Fruit fly (Drosophila melanogaster) whole organism, embryonic: Measurements from ENCODE around the gene CG33110.

Experiments used
- BEAF-32 ChIP-seq: fragments of 200-800 bp; sonication (Bioruptor generic); optimal IDR thresholded peaks from 3 replicates; lab custom pipeline; 2017; ENCODE audit warnings: missing biosample characterization, missing genetic modification characterization, mild to moderate bottlenecking, moderate library complexity, missing genetic modification reagents
- CG10462 ChIP-seq: fragments of 200-800 bp; sonication (Bioruptor generic); optimal IDR thresholded peaks from 2 replicates; lab custom pipeline; 2016; ENCODE audit warnings: missing biosample characterization, missing genetic modification characterization
- CG11696 ChIP-seq: fragments of 200-800 bp; sonication (Bioruptor generic); IDR thresholded peaks from 2 replicates; pipeline ENCODE4 v1.3.6; 2022; ENCODE audit warnings: missing biosample characterization, missing genetic modification characterization
- CG12299 ChIP-seq: fragments of 200-800 bp; sonication (Bioruptor generic); optimal IDR thresholded peaks from 2 replicates; lab custom pipeline; 2018; ENCODE audit warnings: missing biosample characterization, mild to moderate bottlenecking, missing genetic modification characterization
- CG13624 ChIP-seq: fragments of 200-800 bp; sonication (Bioruptor generic); optimal IDR thresholded peaks from 2 replicates; lab custom pipeline; 2016; ENCODE audit warnings: missing biosample characterization, missing genetic modification characterization
- CG14441 ChIP-seq: fragments of 200-800 bp; sonication (Bioruptor generic); IDR thresholded peaks from 2 replicates; pipeline ENCODE4 v1.3.6; 2022; ENCODE audit warnings: missing biosample characterization, missing genetic modification characterization
- CG1647 ChIP-seq: fragments of 200-800 bp; sonication (Bioruptor generic); optimal IDR thresholded peaks from 3 replicates; lab custom pipeline; 2016; ENCODE audit warnings: missing biosample characterization, missing genetic modification characterization
- CG16863 ChIP-seq: fragments of 200-800 bp; sonication (Bioruptor generic); optimal IDR thresholded peaks from 3 replicates; lab custom pipeline; 2016; ENCODE audit warnings: missing biosample characterization, missing genetic modification characterization
- CG30431 ChIP-seq: fragments of 200-800 bp; sonication (Bioruptor generic); optimal IDR thresholded peaks from 2 replicates; lab custom pipeline; 2017; ENCODE audit warnings: missing biosample characterization, missing genetic modification characterization
- CG34224 ChIP-seq: fragments of 200-800 bp; sonication (Bioruptor generic); IDR thresholded peaks from 3 replicates; pipeline ENCODE4 v1.3.6; 2022; ENCODE audit warnings: missing biosample characterization, missing genetic modification characterization; ENCODE audit not compliant: partially characterized antibody
- CG4282 ChIP-seq: fragments of 200-800 bp; sonication (Bioruptor generic); optimal IDR thresholded peaks from 2 replicates; lab custom pipeline; 2016; ENCODE audit warnings: missing biosample characterization, missing genetic modification characterization
- CG4328 ChIP-seq: fragments of 200-800 bp; sonication (Bioruptor generic); optimal IDR thresholded peaks from 3 replicates; lab custom pipeline; 2017; ENCODE audit warnings: missing biosample characterization, missing genetic modification reagents, missing genetic modification characterization
- CG4854 ChIP-seq: fragments of 200-800 bp; sonication (Bioruptor generic); optimal IDR thresholded peaks from 2 replicates; lab custom pipeline; 2016; ENCODE audit warnings: missing biosample characterization, missing genetic modification characterization, inconsistent platforms
- CG6791 ChIP-seq: fragments of 200-800 bp; sonication (Bioruptor generic); IDR thresholded peaks from 3 replicates; pipeline ENCODE4 v1.3.6; 2022; ENCODE audit warnings: missing biosample characterization, missing genetic modification characterization; ENCODE audit not compliant: partially characterized antibody
- CG7372 ChIP-seq: fragments of 200-800 bp; sonication (Bioruptor generic); IDR thresholded peaks from 2 replicates; pipeline ENCODE4 v1.3.6; 2022; ENCODE audit warnings: missing biosample characterization, missing genetic modification characterization
- CG7786 ChIP-seq: fragments of 200-800 bp; sonication (Bioruptor generic); optimal IDR thresholded peaks from 2 replicates; lab custom pipeline; 2016; ENCODE audit warnings: missing biosample characterization, missing genetic modification characterization
- Dfd ChIP-seq, 2 experiments: fragments of >200 bp; optimal IDR thresholded peaks; 2 replicates each; lab custom pipeline; 2017; ENCODE audit warnings: missing biosample characterization in 2 of 2, missing genetic modification characterization in 2 of 2
- Dip3 ChIP-seq: fragments of 200-800 bp; sonication (Bioruptor generic); optimal IDR thresholded peaks from 3 replicates; lab custom pipeline; 2016; ENCODE audit warnings: missing biosample characterization, missing genetic modification characterization
- Hr3 ChIP-seq: fragments of 200-800 bp; sonication (Bioruptor generic); optimal IDR thresholded peaks from 3 replicates; lab custom pipeline; 2016; ENCODE audit warnings: missing biosample characterization, missing genetic modification characterization
- Med ChIP-seq: fragments of 200-800 bp; sonication (Bioruptor generic); peaks from one replicate; lab custom pipeline; 2016; ENCODE audit warnings: missing biosample characterization, missing genetic modification characterization, mild to moderate bottlenecking, inconsistent platforms, moderate library complexity
- Mes4 ChIP-seq: fragments of 200-800 bp; sonication (Bioruptor generic); optimal IDR thresholded peaks from 2 replicates; lab custom pipeline; 2016; ENCODE audit warnings: missing biosample characterization, missing genetic modification characterization
- Nf-YC ChIP-seq: fragments of 200-800 bp; optimal IDR thresholded peaks from 3 replicates; lab custom pipeline; 2019; ENCODE audit warnings: missing biosample characterization, mild to moderate bottlenecking, missing genetic modification characterization, moderate library complexity
- Ravus ChIP-seq: fragments of 200-800 bp; sonication (Bioruptor generic); IDR thresholded peaks from 2 replicates; pipeline ENCODE4 v1.3.6; 2022; ENCODE audit warnings: missing biosample characterization, missing genetic modification characterization
- Stat92E ChIP-seq, 3 experiments: fragments of >200 bp in 2 of 3; fragments of 200-800 bp in 1 of 3; sonication (Bioruptor generic) in 1 of 3; optimal IDR thresholded peaks; 2 replicates each; lab custom pipeline; 2017 to 2019; ENCODE audit warnings: missing biosample characterization in 3 of 3, missing genetic modification characterization in 3 of 3, mild to moderate bottlenecking in 1 of 3, moderate library complexity in 1 of 3
- ab ChIP-seq: fragments of 200-800 bp; sonication (Bioruptor generic); optimal IDR thresholded peaks from 2 replicates; lab custom pipeline; 2016; ENCODE audit warnings: missing biosample characterization, missing genetic modification characterization
- abd-A ChIP-seq: fragments of 200-800 bp; sonication (Bioruptor generic); optimal IDR thresholded peaks from 3 replicates; lab custom pipeline; 2019; ENCODE audit warnings: missing biosample characterization, mild to moderate bottlenecking, missing genetic modification characterization, moderate library complexity
- bab2 ChIP-seq: fragments of 200-800 bp; sonication (Bioruptor generic); optimal IDR thresholded peaks from 2 replicates; lab custom pipeline; 2016; ENCODE audit warnings: missing biosample characterization, missing genetic modification characterization
- bigmax ChIP-seq: fragments of 200-800 bp; sonication (Bioruptor generic); optimal IDR thresholded peaks from 2 replicates; lab custom pipeline; 2018; ENCODE audit warnings: missing biosample characterization, mild to moderate bottlenecking, missing genetic modification characterization
- cato ChIP-seq: fragments of 200-800 bp; sonication (Bioruptor generic); optimal IDR thresholded peaks from 2 replicates; lab custom pipeline; 2016; ENCODE audit warnings: missing biosample characterization, missing genetic modification characterization, borderline replicate concordance
- crp ChIP-seq, 2 experiments: fragments of 200-800 bp; sonication (Bioruptor generic); optimal IDR thresholded peaks; 2 replicates in 1 of 2; 3 replicates in 1 of 2; lab custom pipeline; 2017; ENCODE audit warnings: missing biosample characterization in 2 of 2, missing genetic modification characterization in 2 of 2, mild to moderate bottlenecking in 1 of 2, moderate library complexity in 1 of 2
- disco-r ChIP-seq: fragments of 200-800 bp; sonication (Bioruptor generic); optimal IDR thresholded peaks from 2 replicates; lab custom pipeline; 2016; ENCODE audit warnings: missing biosample characterization, missing genetic modification characterization
- dpn ChIP-seq, 2 experiments: fragments of 200-800 bp; sonication (Bioruptor generic); optimal IDR thresholded peaks; 3 replicates each; lab custom pipeline; 2016; ENCODE audit warnings: missing biosample characterization in 2 of 2, missing genetic modification characterization in 2 of 2
- fu2 ChIP-seq: fragments of 200-800 bp; sonication (Bioruptor generic); optimal IDR thresholded peaks from 2 replicates; lab custom pipeline; 2016; ENCODE audit warnings: missing biosample characterization, missing genetic modification characterization
- gcm2 ChIP-seq: fragments of 200-800 bp; sonication (Bioruptor generic); optimal IDR thresholded peaks from 2 replicates; lab custom pipeline; 2016; ENCODE audit warnings: missing biosample characterization, missing genetic modification characterization
- gfzf ChIP-seq: fragments of 200-800 bp; sonication (Bioruptor generic); optimal IDR thresholded peaks from 2 replicates; lab custom pipeline; 2016; ENCODE audit warnings: missing biosample characterization, mild to moderate bottlenecking, missing genetic modification characterization, moderate library complexity
- gsb ChIP-seq: fragments of 200-800 bp; sonication (Bioruptor generic); IDR thresholded peaks from 2 replicates; pipeline ENCODE4 v1.3.6; 2022; ENCODE audit warnings: missing biosample characterization, missing genetic modification characterization
- gt ChIP-seq: fragments of 200-800 bp; sonication (Bioruptor generic); IDR thresholded peaks from 2 replicates; pipeline ENCODE4 v1.3.6; 2022; ENCODE audit warnings: missing biosample characterization, missing genetic modification characterization
- her ChIP-seq: fragments of 200-800 bp; sonication (Bioruptor generic); optimal IDR thresholded peaks from 2 replicates; lab custom pipeline; 2016; ENCODE audit warnings: missing biosample characterization, missing genetic modification characterization
- ind ChIP-seq: fragments of 200-800 bp; sonication (Bioruptor generic); optimal IDR thresholded peaks from 3 replicates; lab custom pipeline; 2016; ENCODE audit warnings: missing biosample characterization, missing genetic modification characterization
- inv ChIP-seq: fragments of 200-800 bp; sonication (Bioruptor generic); IDR thresholded peaks from 2 replicates; pipeline ENCODE4 v1.3.6; 2022; ENCODE audit warnings: missing biosample characterization, missing genetic modification characterization; ENCODE audit not compliant: partially characterized antibody
- kni ChIP-seq: fragments of 200-800 bp; sonication (Bioruptor generic); optimal IDR thresholded peaks from 3 replicates; lab custom pipeline; 2017; ENCODE audit warnings: mild to moderate bottlenecking, missing biosample characterization, missing genetic modification reagents, missing genetic modification characterization
- mirr ChIP-seq: fragments of 200-800 bp; sonication (Bioruptor generic); optimal IDR thresholded peaks from 3 replicates; lab custom pipeline; 2018; ENCODE audit warnings: missing biosample characterization, mild to moderate bottlenecking, missing genetic modification characterization
- mld ChIP-seq: fragments of 200-800 bp; sonication (Bioruptor generic); IDR thresholded peaks from 3 replicates; pipeline ENCODE4 v1.3.6; 2022; ENCODE audit warnings: missing biosample characterization, missing genetic modification characterization; ENCODE audit not compliant: partially characterized antibody
- oc ChIP-seq: fragments of 200-800 bp; sonication (Bioruptor generic); optimal IDR thresholded peaks from 2 replicates; lab custom pipeline; 2018; ENCODE audit warnings: missing biosample characterization, mild to moderate bottlenecking, missing genetic modification characterization, moderate library complexity
- org-1 ChIP-seq: fragments of 200-800 bp; sonication (Bioruptor generic); optimal IDR thresholded peaks from 2 replicates; lab custom pipeline; 2017; ENCODE audit warnings: missing biosample characterization, missing genetic modification characterization
- pb ChIP-seq: fragments of 200-800 bp; sonication (Bioruptor generic); optimal IDR thresholded peaks from 3 replicates; lab custom pipeline; 2016; ENCODE audit warnings: missing biosample characterization, missing genetic modification characterization
- run ChIP-seq: fragments of 200-800 bp; sonication (Bioruptor generic); optimal IDR thresholded peaks from 3 replicates; lab custom pipeline; 2018; ENCODE audit warnings: missing biosample characterization, mild to moderate bottlenecking, missing genetic modification characterization
- sob ChIP-seq: fragments of 200-800 bp; sonication (Bioruptor generic); IDR thresholded peaks from 2 replicates; pipeline ENCODE4 v1.3.6; 2022; ENCODE audit warnings: missing biosample characterization, missing genetic modification characterization
- tap ChIP-seq: fragments of 200-800 bp; optimal IDR thresholded peaks from 3 replicates; lab custom pipeline; 2019; ENCODE audit warnings: missing biosample characterization, mild to moderate bottlenecking, missing genetic modification characterization, moderate library complexity
- tin ChIP-seq: fragments of 200-800 bp; sonication (Bioruptor generic); optimal IDR thresholded peaks from 3 replicates; lab custom pipeline; 2016; ENCODE audit warnings: missing biosample characterization, missing genetic modification characterization
- vnd ChIP-seq: fragments of 200-800 bp; sonication (Bioruptor generic); IDR thresholded peaks from 3 replicates; pipeline ENCODE4 v1.3.6; 2022; ENCODE audit warnings: missing biosample characterization, missing genetic modification characterization; ENCODE audit not compliant: partially characterized antibody
- yki ChIP-seq: fragments of >200 bp; optimal IDR thresholded peaks from 3 replicates; lab custom pipeline; 2018

CG33110 gene

DNA sequence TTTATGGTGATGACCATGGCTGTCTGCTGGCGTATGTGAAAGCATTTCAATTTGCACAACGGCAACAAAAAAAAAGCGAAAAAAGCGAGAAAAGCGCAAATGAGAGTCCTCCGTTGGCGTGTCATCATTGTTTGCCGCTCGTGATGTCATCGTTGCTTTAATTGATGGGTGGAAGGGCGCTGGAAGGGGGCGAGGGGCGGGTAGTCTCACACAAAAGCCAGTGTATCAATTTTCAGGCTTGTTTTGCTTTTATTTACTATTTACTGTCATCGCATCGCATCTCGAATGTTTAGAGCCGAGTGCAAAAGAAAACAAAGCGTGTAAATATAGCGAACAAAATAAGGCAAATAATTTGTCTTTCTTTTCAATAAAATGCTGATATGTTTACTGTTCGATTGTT lies 19.3 kb downstream of the CG33110 start (continued):
- TF ChIP-seq CG1647 (GFP tag; lab: Kevin White, UChicago): no peak
- TF ChIP-seq vnd: no peak
- TF ChIP-seq Dip3 (GFP tag; lab: Kevin White, UChicago): no peak
- no peak for TF ChIP-seq Nf-YC (tag; lab: Kevin White, UChicago)
- TF ChIP-seq Mes4 (GFP tag; lab: Kevin White, UChicago): no peak
- peak; percentile 48 for TF ChIP-seq oc (tag; lab: Kevin White, UChicago)
- no peak for TF ChIP-seq CG10462 (GFP tag; lab: Kevin White, UChicago)
- no peak for TF ChIP-seq mld (GFP tag; lab: Robert Waterston, UW)
- no peak for TF ChIP-seq gt
- TF ChIP-seq bab2 (GFP tag; lab: Kevin White, UChicago): peak; percentile 31
- peak; percentile 10; the same call in 1 of the 2 replicates for TF ChIP-seq sob (GFP tag; lab: Robert Waterston, UW)
- TF ChIP-seq CG4282 (GFP tag; lab: Kevin White, UChicago): no peak
- TF ChIP-seq CG6791: no peak
- TF ChIP-seq CG30431: no peak
- TF ChIP-seq Dfd (GFP tag; optimal IDR thresholded peaks at IDR 0.05; lab: Kevin White, UChicago): no peak
- TF ChIP-seq CG13624: no peak
- no peak for TF ChIP-seq her
- TF ChIP-seq CG7372 (GFP tag; lab: Robert Waterston, UW): no peak
- TF ChIP-seq ab (GFP tag; lab: Kevin White, UChicago): no peak
- TF ChIP-seq Hr3 (GFP tag; lab: Kevin White, UChicago): no peak
- TF ChIP-seq Med (GFP tag; lab: Kevin White, UChicago): peak; percentile 65
- no peak for TF ChIP-seq mirr
- TF ChIP-seq run (tag; lab: Kevin White, UChicago): peak; percentile 16
- peak; percentile 59 for TF ChIP-seq tap (tag; lab: Kevin White, UChicago)
- TF ChIP-seq disco-r: no peak
- no peak for TF ChIP-seq inv (GFP tag; lab: Robert Waterston, UW)
- TF ChIP-seq BEAF-32 (GFP tag; lab: Kevin White, UChicago): no peak
- TF ChIP-seq org-1: peak; percentile 33
- no peak for TF ChIP-seq CG11696 (GFP tag; lab: Robert Waterston, UW)
- no peak for TF ChIP-seq gfzf
- TF ChIP-seq Ravus (GFP tag; lab: Robert Waterston, UW): no peak
- no peak for TF ChIP-seq Stat92E (GFP tag; optimal IDR thresholded peaks at IDR 0.05; lab: Kevin White, UChicago)
- no peak for TF ChIP-seq bigmax (GFP tag; lab: Kevin White, UChicago)
- no peak for TF ChIP-seq CG4854 (GFP tag; lab: Kevin White, UChicago)
- no peak for TF ChIP-seq crp (GFP tag; optimal IDR thresholded peaks at IDR 0.05; lab: Kevin White, UChicago)
- no peak for TF ChIP-seq kni (GFP tag; lab: Kevin White, UChicago)
- TF ChIP-seq gsb (GFP tag; lab: Robert Waterston, UW): no peak
- no peak for TF ChIP-seq CG16863 (GFP tag; lab: Kevin White, UChicago)
- TF ChIP-seq tin (GFP tag; lab: Kevin White, UChicago): no peak
- no peak for TF ChIP-seq CG12299 (tag; lab: Kevin White, UChicago)
- TF ChIP-seq CG14441 (GFP tag; lab: Robert Waterston, UW): no peak
- no peak for TF ChIP-seq yki (lab: Kevin White, UChicago)
- no peak for TF ChIP-seq CG4328 (GFP tag; lab: Kevin White, UChicago)
- TF ChIP-seq CG34224: no peak
- no peak for TF ChIP-seq pb
- no peak for TF ChIP-seq cato (GFP tag; lab: Kevin White, UChicago)
- TF ChIP-seq abd-A (tag; lab: Kevin White, UChicago): no peak
- peak in 1 of 2 experiments; percentile 6 for TF ChIP-seq dpn (GFP tag; optimal IDR thresholded peaks at IDR 0.05; lab: Kevin White, UChicago)
- TF ChIP-seq CG7786: no peak
- TF ChIP-seq ind: no peak
- no peak for TF ChIP-seq gcm2 (GFP tag; lab: Kevin White, UChicago)
- no peak for TF ChIP-seq fu2 (GFP tag; lab: Kevin White, UChicago)
